Worm (Caenorhabditis elegans): ENCODE measurements around the gene F26A1.9.

ce11 chrIII:4819843-4820242, 9.5 kb downstream of the F26A1.9 start, which contains the start of gene F26A1.7:
- TF ChIP-seq nhr-11 (tag; optimal IDR thresholded peaks at IDR 0.05) (no peak), nhr-237 (tag; optimal IDR thresholded peaks at IDR 0.05) (no peak), elt-3 (tag; optimal IDR thresholded peaks at IDR 0.05) (no peak), ama-1 (optimal IDR thresholded peaks at IDR 0.05) (no peak)
